Worm (Caenorhabditis elegans): ENCODE results near the gene mrps-21.

ce11 chrIV:4649460-4649859, 9.9 kb downstream of the mrps-21 start, which contains the start of gene F29B9.7:
- TF ChIP-seq nhr-6 (tag; optimal IDR thresholded peaks at IDR 0.05) (no peak), ztf-11 (tag; optimal IDR thresholded peaks at IDR 0.05) (no peak), sma-9 (GFP tag; optimal IDR thresholded peaks at IDR 0.05) (no peak), sma-9 (tag; optimal IDR thresholded peaks at IDR 0.05) (no peak), R02D3.7 (tag; optimal IDR thresholded peaks at IDR 0.05) (no peak), ceh-82 (tag; optimal IDR thresholded peaks at IDR 0.05) (no peak), skn-1 (tag; optimal IDR thresholded peaks at IDR 0.05) (no peak), nhr-77 (tag; optimal IDR thresholded peaks at IDR 0.05) (no peak), alr-1 (tag; optimal IDR thresholded peaks at IDR 0.05) (no peak)

Data from whole organism, L2 larva.